In the genomic region with DNA sequence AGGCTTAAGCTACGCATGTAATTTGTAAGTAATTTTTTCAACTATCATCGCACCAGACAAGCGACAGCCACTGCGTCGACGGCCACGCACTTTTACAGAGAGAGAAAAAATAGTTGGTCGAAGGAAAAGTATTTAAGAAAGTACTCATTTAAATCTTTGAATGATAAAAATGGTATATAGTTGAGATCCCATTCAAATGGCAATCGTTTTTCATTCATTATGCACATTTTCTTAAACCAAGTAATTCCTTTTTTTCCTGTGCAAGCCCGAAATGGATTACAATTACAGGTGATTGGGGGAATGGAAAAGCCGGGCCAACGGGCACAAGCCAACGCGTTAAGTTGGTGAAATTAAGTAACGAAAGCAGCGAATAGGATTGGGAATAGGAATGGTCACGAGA, we compare ENCODE assay signal across 2 fruit fly cellular contexts.
A peak's percentile ranks its signal among the peaks of the same experiment; 100 is the strongest.
TF ChIP-seq lines count a peak whose summit lies in the region.

No protein-coding gene starts in this region.

TF ChIP-seq in whole organism, embryonic, 481 proteins besides CTCF, POLR2A, EP300 and RAD21 (continued from another document):
- TF ChIP-seq CG11504 (tag; optimal IDR thresholded peaks at IDR 0.05; lab: Kevin White, UChicago) (peak; percentile 54), dmrt99B (tag; optimal IDR thresholded peaks at IDR 0.05; lab: Kevin White, UChicago) (peak; percentile 10), ci (GFP tag; IDR thresholded peaks at IDR 0.05; lab: Robert Waterston, UW) (peak; percentile 72; the same call in 2 of the 3 replicates), D19A (tag; optimal IDR thresholded peaks at IDR 0.05; lab: Kevin White, UChicago) (peak; percentile 21), CG8944 (GFP tag; optimal IDR thresholded peaks at IDR 0.05; lab: Kevin White, UChicago) (peak; percentile 15), CG18262 (tag; optimal IDR thresholded peaks at IDR 0.05; lab: Kevin White, UChicago) (peak; percentile 43), Hmr (GFP tag; optimal IDR thresholded peaks at IDR 0.05; lab: Kevin White, UChicago) (no peak), sisA (GFP tag; IDR thresholded peaks at IDR 0.05; lab: Robert Waterston, UW) (0 out of 2 replicates have a peak, but pooled peaks have one; percentile 7), Drgx (GFP tag; IDR thresholded peaks at IDR 0.05; lab: Robert Waterston, UW) (peak; percentile 74), dmrt11E (tag; optimal IDR thresholded peaks at IDR 0.05; lab: Kevin White, UChicago) (peak; percentile 50), gsb-n (tag; optimal IDR thresholded peaks at IDR 0.05; lab: Kevin White, UChicago) (peak; percentile 15), Ptx1 (GFP tag; IDR thresholded peaks at IDR 0.05; lab: Robert Waterston, UW) (0 out of 2 replicates have a peak, but pooled peaks have one; percentile 17), CG6689 (GFP tag; IDR thresholded peaks at IDR 0.05; lab: Robert Waterston, UW) (peak; percentile 48), Oli (tag; optimal IDR thresholded peaks at IDR 0.05; lab: Kevin White, UChicago) (peak; percentile 28), CG17361 (GFP tag; IDR thresholded peaks at IDR 0.05; lab: Robert Waterston, UW) (peak; percentile 26; the same call in 1 of the 3 replicates), ATbp (GFP tag; optimal IDR thresholded peaks at IDR 0.05; lab: Kevin White, UChicago) (peak; percentile 22), prd (optimal IDR thresholded peaks at IDR 0.05; lab: Kevin White, UChicago) (no peak), prd (GFP tag; IDR thresholded peaks at IDR 0.05; lab: Robert Waterston, UW) (peak; percentile 55; the same call in 2 of the 3 replicates), unpg (GFP tag; optimal IDR thresholded peaks at IDR 0.05; lab: Kevin White, UChicago) (peak; percentile 43), chif (GFP tag; optimal IDR thresholded peaks at IDR 0.05; lab: Kevin White, UChicago) (peak in 1 of 2 experiments; percentile 26), CG17359 (tag; optimal IDR thresholded peaks at IDR 0.05; lab: Kevin White, UChicago) (peak; percentile 23), Sox102F (GFP tag; optimal IDR thresholded peaks at IDR 0.05; lab: Kevin White, UChicago) (peak; percentile 46), CG13424 (tag; optimal IDR thresholded peaks at IDR 0.05; lab: Kevin White, UChicago) (peak; percentile 27), kni (GFP tag; optimal IDR thresholded peaks at IDR 0.05; lab: Kevin White, UChicago) (peak; percentile 38), bsh (GFP tag; optimal IDR thresholded peaks at IDR 0.05; lab: Kevin White, UChicago) (peak in 1 of 2 experiments; percentile 55), Ssrp (tag; optimal IDR thresholded peaks at IDR 0.05; lab: Kevin White, UChicago) (peak; percentile 34), Asciz (GFP tag; optimal IDR thresholded peaks at IDR 0.05; lab: Kevin White, UChicago) (peak; percentile 13), Xbp1 (GFP tag; optimal IDR thresholded peaks at IDR 0.05; lab: Kevin White, UChicago) (peak; percentile 0), lola (GFP tag; optimal IDR thresholded peaks at IDR 0.05; lab: Kevin White, UChicago) (peak in 1 of 3 experiments; percentile 42), CG1603 (tag; optimal IDR thresholded peaks at IDR 0.05; lab: Kevin White, UChicago) (peak; percentile 60), pum (GFP tag; optimal IDR thresholded peaks at IDR 0.05; lab: Kevin White, UChicago) (no peak), grau (tag; optimal IDR thresholded peaks at IDR 0.05; lab: Kevin White, UChicago) (peak; percentile 2), Lim3 (GFP tag; IDR thresholded peaks at IDR 0.05; lab: Robert Waterston, UW) (no peak), CG12104 (GFP tag; optimal IDR thresholded peaks at IDR 0.05; lab: Kevin White, UChicago) (no peak), CG14710 (tag; optimal IDR thresholded peaks at IDR 0.05; lab: Kevin White, UChicago) (peak; percentile 33), CG10267 (tag; optimal IDR thresholded peaks at IDR 0.05; lab: Kevin White, UChicago) (peak; percentile 11), tgo (GFP tag; IDR thresholded peaks at IDR 0.05; lab: Robert Waterston, UW) (peak; percentile 33; the same call in 1 of the 3 replicates), zen (tag; optimal IDR thresholded peaks at IDR 0.05; lab: Kevin White, UChicago) (no peak), nom (GFP tag; optimal IDR thresholded peaks at IDR 0.05; lab: Kevin White, UChicago) (no peak), CG15601 (tag; optimal IDR thresholded peaks at IDR 0.05; lab: Kevin White, UChicago) (peak; percentile 3), CG16863 (GFP tag; optimal IDR thresholded peaks at IDR 0.05; lab: Kevin White, UChicago) (peak; percentile 9), bcd (GFP tag; optimal IDR thresholded peaks at IDR 0.05; lab: Kevin White, UChicago) (peak; percentile 11), pnt (GFP tag; optimal IDR thresholded peaks at IDR 0.05; lab: Kevin White, UChicago) (peak; percentile 21), ara (GFP tag; IDR thresholded peaks at IDR 0.05; lab: Robert Waterston, UW) (0 out of 2 replicates have a peak, but pooled peaks have one; percentile 32), phol (tag; optimal IDR thresholded peaks at IDR 0.05; lab: Kevin White, UChicago) (peak; percentile 35), nmo (GFP tag; optimal IDR thresholded peaks at IDR 0.05; lab: Kevin White, UChicago) (peak; percentile 38), CG10274 (GFP tag; optimal IDR thresholded peaks at IDR 0.05; lab: Kevin White, UChicago) (peak; percentile 64), Xrp1 (GFP tag; IDR thresholded peaks at IDR 0.05; lab: Robert Waterston, UW) (peak; percentile 47; the same call in 1 of the 2 replicates), D (optimal IDR thresholded peaks at IDR 0.05; lab: Kevin White, UChicago) (no peak), D (GFP tag; optimal IDR thresholded peaks at IDR 0.05; lab: Kevin White, UChicago) (peak; percentile 22), CG7357 (GFP tag; IDR thresholded peaks at IDR 0.05; lab: Robert Waterston, UW) (0 out of 3 replicates have a peak, but pooled peaks have one; percentile 17), CG31441 (GFP tag; IDR thresholded peaks at IDR 0.05; lab: Robert Waterston, UW) (peak; percentile 40; the same call in 1 of the 2 replicates)
TF ChIP-seq in whole organism, embryonic: peak in this region for 62.

TF ChIP-seq in whole organism, prepupa, 60 proteins besides CTCF, POLR2A, EP300 and RAD21 (continued from another document):
- TF ChIP-seq Ets96B (tag; optimal IDR thresholded peaks at IDR 0.05; lab: Kevin White, UChicago) (no peak), Eip93F (GFP tag; optimal IDR thresholded peaks at IDR 0.05; lab: Kevin White, UChicago) (no peak), CG10669 (GFP tag; optimal IDR thresholded peaks at IDR 0.05; lab: Kevin White, UChicago) (no peak), Hr38 (GFP tag; optimal IDR thresholded peaks at IDR 0.05; lab: Kevin White, UChicago) (peak; percentile 23), Blimp-1 (GFP tag; optimal IDR thresholded peaks at IDR 0.05; lab: Kevin White, UChicago) (no peak)
